Fruit fly (Drosophila melanogaster) whole organism, prepupa: ENCODE measurements around the gene CG14930.

ENCODE experiments used
- Blimp-1 ChIP-seq: fragments of 200-800 bp; sonication (Bioruptor generic); optimal IDR thresholded peaks from 3 replicates; lab custom pipeline; 2017; ENCODE audit warnings: missing biosample characterization, missing genetic modification characterization, mild to moderate bottlenecking, moderate library complexity, missing genetic modification reagents
- CG11762 ChIP-seq: fragments of 200-800 bp; sonication (Bioruptor generic); optimal IDR thresholded peaks from 3 replicates; lab custom pipeline; 2016; ENCODE audit warnings: missing biosample characterization, missing genetic modification characterization; ENCODE audit not compliant: insufficient read depth
- CG6276 ChIP-seq: fragments of 200-800 bp; sonication (Bioruptor generic); optimal IDR thresholded peaks from 2 replicates; lab custom pipeline; 2017; ENCODE audit warnings: missing biosample characterization, mild to moderate bottlenecking, missing genetic modification characterization
- CG7368 ChIP-seq: fragments of 200-800 bp; sonication (Bioruptor generic); optimal IDR thresholded peaks from 3 replicates; lab custom pipeline; 2016; ENCODE audit warnings: missing biosample characterization, missing genetic modification characterization
- OdsH ChIP-seq: fragments of 200-800 bp; sonication (Bioruptor generic); optimal IDR thresholded peaks from 3 replicates; lab custom pipeline; 2016; ENCODE audit warnings: missing biosample characterization, missing genetic modification characterization
- Sox102F ChIP-seq: fragments of 200-800 bp; sonication (Bioruptor generic); optimal IDR thresholded peaks from 2 replicates; lab custom pipeline; 2016; ENCODE audit warnings: missing biosample characterization, mild to moderate bottlenecking, missing genetic modification characterization
- cyc ChIP-seq: fragments of 200-800 bp; sonication (Bioruptor generic); optimal IDR thresholded peaks from 3 replicates; lab custom pipeline; 2016; ENCODE audit warnings: missing biosample characterization, missing genetic modification characterization
- pdm3 ChIP-seq: fragments of 200-800 bp; sonication (Bioruptor generic); optimal IDR thresholded peaks from 3 replicates; lab custom pipeline; 2016; ENCODE audit warnings: missing biosample characterization, missing genetic modification characterization
- spab ChIP-seq: fragments of 200-800 bp; sonication (Bioruptor generic); optimal IDR thresholded peaks from 2 replicates; lab custom pipeline; 2017; ENCODE audit warnings: missing biosample characterization, mild to moderate bottlenecking, missing genetic modification characterization, missing genetic modification reagents
- ss ChIP-seq, 2 experiments: fragments of 200-800 bp; sonication (Bioruptor generic); optimal IDR thresholded peaks; 2 replicates in 1 of 2; 3 replicates in 1 of 2; lab custom pipeline; 2017 to 2018; ENCODE audit warnings: mild to moderate bottlenecking in 2 of 2, missing biosample characterization in 2 of 2, missing genetic modification characterization in 2 of 2, moderate library complexity in 1 of 2

- TF ChIP-seq ss (GFP tag; optimal IDR thresholded peaks at IDR 0.05; lab: Kevin White, UChicago): peak in 1 of 2 experiments; percentile 58
- peak; percentile 46 for TF ChIP-seq CG7368
- TF ChIP-seq OdsH (GFP tag; lab: Kevin White, UChicago): peak; percentile 59
- TF ChIP-seq spab (GFP tag; lab: Kevin White, UChicago): peak; percentile 54
- peak; percentile 51 for TF ChIP-seq CG11762 (GFP tag; lab: Kevin White, UChicago)
- TF ChIP-seq Sox102F: peak; percentile 44
- peak; percentile 32 for TF ChIP-seq cyc (GFP tag; lab: Kevin White, UChicago)
- TF ChIP-seq Blimp-1 (GFP tag; lab: Kevin White, UChicago): peak; percentile 46
- peak; percentile 84 for TF ChIP-seq CG6276
- no peak for TF ChIP-seq pdm3 (GFP tag; lab: Kevin White, UChicago)
Observed at dm6 chr2L:11528129-11528589, 7.1 kb upstream of the CG14930 start, which contains the start of gene CG31705.
